Fruit fly (Drosophila melanogaster) whole organism, embryonic: Measurements from ENCODE around the gene CG32568.

ENCODE experiments used
- Ada2b ChIP-seq: fragments of 200-800 bp; sonication (Bioruptor generic); IDR thresholded peaks from 2 replicates; pipeline ENCODE4 v1.3.6; 2022; ENCODE audit warnings: missing biosample characterization, missing genetic modification characterization
- B-H1 ChIP-seq: fragments of 200-800 bp; sonication (Bioruptor generic); IDR thresholded peaks from 3 replicates; pipeline ENCODE4 v1.3.6; 2022; ENCODE audit warnings: missing biosample characterization, missing genetic modification characterization
- CG11247 ChIP-seq: fragments of 200-800 bp; sonication (Bioruptor generic); IDR thresholded peaks from 2 replicates; pipeline ENCODE4 v1.3.6; 2022; ENCODE audit warnings: missing biosample characterization, missing genetic modification characterization
- CG1233 ChIP-seq: fragments of 200-800 bp; sonication (Bioruptor generic); optimal IDR thresholded peaks from 4 replicates; lab custom pipeline; 2018; ENCODE audit warnings: missing biosample characterization, mild to moderate bottlenecking, missing genetic modification characterization
- CG13296 ChIP-seq: fragments of 200-800 bp; sonication (Bioruptor generic); optimal IDR thresholded peaks from 3 replicates; lab custom pipeline; 2018; ENCODE audit warnings: missing biosample characterization, mild to moderate bottlenecking, missing genetic modification characterization
- CG14050 ChIP-seq: fragments of 200-800 bp; sonication (Bioruptor generic); IDR thresholded peaks from 3 replicates; pipeline ENCODE4 v1.3.6; 2022; ENCODE audit warnings: missing biosample characterization, missing genetic modification characterization
- CG14441 ChIP-seq: fragments of 200-800 bp; sonication (Bioruptor generic); IDR thresholded peaks from 2 replicates; pipeline ENCODE4 v1.3.6; 2022; ENCODE audit warnings: missing biosample characterization, missing genetic modification characterization
- CG1602 ChIP-seq: fragments of 200-800 bp; sonication (Bioruptor generic); optimal IDR thresholded peaks from 3 replicates; lab custom pipeline; 2016; ENCODE audit warnings: missing biosample characterization, missing genetic modification characterization
- CG18011 ChIP-seq: fragments of 200-800 bp; sonication (Bioruptor generic); optimal IDR thresholded peaks from 2 replicates; lab custom pipeline; 2017; ENCODE audit warnings: missing biosample characterization, missing genetic modification characterization, mild to moderate bottlenecking, moderate library complexity, missing genotype
- CG34224 ChIP-seq: fragments of 200-800 bp; sonication (Bioruptor generic); IDR thresholded peaks from 3 replicates; pipeline ENCODE4 v1.3.6; 2022; ENCODE audit warnings: missing biosample characterization, missing genetic modification characterization; ENCODE audit not compliant: partially characterized antibody
- CG3838 ChIP-seq: fragments of 200-800 bp; sonication (Bioruptor generic); optimal IDR thresholded peaks from 3 replicates; lab custom pipeline; 2016; ENCODE audit warnings: missing biosample characterization, missing genetic modification characterization
- CG4424 ChIP-seq: fragments of 200-800 bp; sonication (Bioruptor generic); optimal IDR thresholded peaks from 3 replicates; lab custom pipeline; 2016; ENCODE audit warnings: missing biosample characterization, missing genetic modification characterization
- CG4730 ChIP-seq: fragments of 200-800 bp; sonication (Bioruptor generic); IDR thresholded peaks from 2 replicates; pipeline ENCODE4 v1.3.6; 2022; ENCODE audit warnings: missing biosample characterization, missing genetic modification characterization
- CG5245 ChIP-seq: fragments of 200-800 bp; sonication (Bioruptor generic); optimal IDR thresholded peaks from 3 replicates; lab custom pipeline; 2016; ENCODE audit warnings: missing biosample characterization, missing genetic modification characterization
- CG6765 ChIP-seq: fragments of 200-800 bp; sonication (Bioruptor generic); optimal IDR thresholded peaks from 3 replicates; lab custom pipeline; 2017; ENCODE audit warnings: missing biosample characterization, mild to moderate bottlenecking, missing genetic modification characterization
- CG6813 ChIP-seq: fragments of 200-800 bp; sonication (Bioruptor generic); optimal IDR thresholded peaks from 2 replicates; lab custom pipeline; 2017; ENCODE audit warnings: missing biosample characterization, missing genetic modification characterization, mild to moderate bottlenecking, moderate library complexity, missing genetic modification reagents
- CG7271 ChIP-seq: fragments of 200-800 bp; sonication (Bioruptor generic); optimal IDR thresholded peaks from 2 replicates; lab custom pipeline; 2018; ENCODE audit warnings: missing biosample characterization, mild to moderate bottlenecking, missing genetic modification characterization, moderate library complexity
- CG7963 ChIP-seq: fragments of 200-800 bp; sonication (Bioruptor generic); IDR thresholded peaks from 3 replicates; pipeline ENCODE4 v1.3.6; 2022; ENCODE audit warnings: missing biosample characterization, missing genetic modification characterization; ENCODE audit not compliant: partially characterized antibody
- CG9609 ChIP-seq: fragments of 200-800 bp; sonication (Bioruptor generic); optimal IDR thresholded peaks from 3 replicates; lab custom pipeline; 2016; ENCODE audit warnings: missing biosample characterization, missing genetic modification characterization
- CrebB ChIP-seq: fragments of 200-800 bp; sonication (Bioruptor generic); optimal IDR thresholded peaks from 3 replicates; lab custom pipeline; 2018; ENCODE audit warnings: missing biosample characterization, mild to moderate bottlenecking, missing genetic modification characterization
- Dek ChIP-seq: fragments of 200-800 bp; sonication (Bioruptor generic); optimal IDR thresholded peaks from 3 replicates; lab custom pipeline; 2019; ENCODE audit warnings: missing biosample characterization, mild to moderate bottlenecking, missing genetic modification characterization, moderate library complexity
- Doc3 ChIP-seq: fragments of 200-800 bp; sonication (Bioruptor generic); IDR thresholded peaks from 3 replicates; pipeline ENCODE4 v1.3.6; 2022; ENCODE audit warnings: missing biosample characterization, missing genetic modification characterization; ENCODE audit not compliant: partially characterized antibody
- HmgD ChIP-seq: fragments of 200-800 bp; sonication (Bioruptor generic); optimal IDR thresholded peaks from 3 replicates; lab custom pipeline; 2016; ENCODE audit warnings: missing biosample characterization, missing genetic modification characterization
- Hr39 ChIP-seq: fragments of >200 bp; optimal IDR thresholded peaks from 2 replicates; lab custom pipeline; 2017
- Hsf ChIP-seq: fragments of 200-800 bp; sonication (Bioruptor generic); optimal IDR thresholded peaks from 3 replicates; lab custom pipeline; 2016; ENCODE audit warnings: missing biosample characterization, missing genetic modification characterization
- Lhr ChIP-seq: fragments of 200-800 bp; sonication (Bioruptor generic); optimal IDR thresholded peaks from 3 replicates; lab custom pipeline; 2017; ENCODE audit warnings: mild to moderate bottlenecking, missing biosample characterization, missing genetic modification reagents, missing genetic modification characterization
- Mes4 ChIP-seq: fragments of 200-800 bp; sonication (Bioruptor generic); optimal IDR thresholded peaks from 2 replicates; lab custom pipeline; 2016; ENCODE audit warnings: missing biosample characterization, missing genetic modification characterization
- Myb ChIP-seq: fragments of 200-800 bp; sonication (Bioruptor generic); optimal IDR thresholded peaks from 2 replicates; lab custom pipeline; 2016; ENCODE audit warnings: missing biosample characterization, missing genetic modification characterization
- Neu2 ChIP-seq: fragments of 200-800 bp; sonication (Bioruptor generic); optimal IDR thresholded peaks from 3 replicates; lab custom pipeline; 2016; ENCODE audit warnings: missing biosample characterization, missing genetic modification characterization, borderline replicate concordance
- Oli ChIP-seq: fragments of 200-800 bp; sonication (Bioruptor generic); optimal IDR thresholded peaks from 2 replicates; lab custom pipeline; 2018; ENCODE audit warnings: missing biosample characterization, mild to moderate bottlenecking, missing genetic modification characterization, moderate library complexity
- Sox100B ChIP-seq: fragments of 200-800 bp; sonication (Bioruptor generic); optimal IDR thresholded peaks from 3 replicates; lab custom pipeline; 2018; ENCODE audit warnings: missing biosample characterization, mild to moderate bottlenecking, missing genetic modification characterization
- br ChIP-seq: fragments of >200 bp; optimal IDR thresholded peaks from 2 replicates; lab custom pipeline; 2017
- cad ChIP-seq: fragments of >200 bp; optimal IDR thresholded peaks from 2 replicates; lab custom pipeline; 2017; ENCODE audit warnings: missing biosample characterization, missing genetic modification characterization
- croc ChIP-seq: fragments of 200-800 bp; sonication (Bioruptor generic); conservative IDR thresholded peaks from 3 replicates; pipeline ENCODE4 v1.3.6; 2022; ENCODE audit warnings: missing biosample characterization, missing genetic modification characterization
- dpn ChIP-seq, 2 experiments: fragments of 200-800 bp; sonication (Bioruptor generic); optimal IDR thresholded peaks; 3 replicates each; lab custom pipeline; 2016; ENCODE audit warnings: missing biosample characterization in 2 of 2, missing genetic modification characterization in 2 of 2
- ems ChIP-seq: fragments of 200-800 bp; sonication (Bioruptor generic); optimal IDR thresholded peaks from 3 replicates; lab custom pipeline; 2016; ENCODE audit warnings: missing biosample characterization, missing genetic modification characterization
- exex ChIP-seq: fragments of 200-800 bp; sonication (Bioruptor generic); optimal IDR thresholded peaks from 4 replicates; lab custom pipeline; 2018; ENCODE audit warnings: missing biosample characterization, mild to moderate bottlenecking, missing genetic modification characterization, moderate library complexity
- fd96Cb ChIP-seq: fragments of 200-800 bp; sonication (Bioruptor generic); optimal IDR thresholded peaks from 2 replicates; lab custom pipeline; 2018; ENCODE audit warnings: missing biosample characterization, mild to moderate bottlenecking, missing genetic modification characterization, moderate library complexity
- gsb-n ChIP-seq: fragments of 200-800 bp; sonication (Bioruptor generic); optimal IDR thresholded peaks from 3 replicates; lab custom pipeline; 2018; ENCODE audit warnings: missing biosample characterization, mild to moderate bottlenecking, missing genetic modification characterization
- jing ChIP-seq: fragments of 200-800 bp; sonication (Bioruptor generic); optimal IDR thresholded peaks from 2 replicates; lab custom pipeline; 2018; ENCODE audit warnings: missing biosample characterization, mild to moderate bottlenecking, missing genetic modification characterization
- maf-S ChIP-seq: fragments of 200-800 bp; sonication (Bioruptor generic); optimal IDR thresholded peaks from 2 replicates; lab custom pipeline; 2016; ENCODE audit warnings: missing biosample characterization, missing genetic modification characterization
- mam ChIP-seq: fragments of 200-800 bp; sonication (Bioruptor generic); optimal IDR thresholded peaks from 3 replicates; lab custom pipeline; 2016; ENCODE audit warnings: missing biosample characterization, missing genetic modification characterization
- peb ChIP-seq: fragments of 200-800 bp; sonication (Bioruptor generic); IDR thresholded peaks from 2 replicates; pipeline ENCODE4 v1.3.6; 2022; ENCODE audit warnings: missing biosample characterization, missing genetic modification characterization
- pfk ChIP-seq: fragments of 200-800 bp; sonication (Bioruptor generic); optimal IDR thresholded peaks from 2 replicates; lab custom pipeline; 2018; ENCODE audit warnings: missing biosample characterization, mild to moderate bottlenecking, missing genetic modification characterization, moderate library complexity
- pum ChIP-seq: fragments of 200-800 bp; sonication (Bioruptor generic); optimal IDR thresholded peaks from 2 replicates; lab custom pipeline; 2016; ENCODE audit warnings: missing biosample characterization, missing genetic modification characterization
- repo ChIP-seq: fragments of 200-800 bp; sonication (Bioruptor generic); optimal IDR thresholded peaks from 2 replicates; lab custom pipeline; 2016; ENCODE audit warnings: missing biosample characterization, missing genetic modification characterization
- ro ChIP-seq: fragments of 200-800 bp; sonication (Bioruptor generic); IDR thresholded peaks from 2 replicates; pipeline ENCODE4 v1.3.6; 2022; ENCODE audit warnings: missing biosample characterization, missing genetic modification characterization
- tgo ChIP-seq: fragments of 200-800 bp; sonication (Bioruptor generic); IDR thresholded peaks from 3 replicates; pipeline ENCODE4 v1.3.6; 2022; ENCODE audit warnings: missing biosample characterization, missing genetic modification characterization
- unpg ChIP-seq: fragments of 200-800 bp; sonication (Bioruptor generic); optimal IDR thresholded peaks from 3 replicates; lab custom pipeline; 2018; ENCODE audit warnings: missing biosample characterization, mild to moderate bottlenecking, missing genetic modification characterization, moderate library complexity
- wek ChIP-seq: fragments of 200-800 bp; sonication (Bioruptor generic); optimal IDR thresholded peaks from 3 replicates; lab custom pipeline; 2018; ENCODE audit warnings: missing biosample characterization, mild to moderate bottlenecking, missing genetic modification characterization, moderate library complexity
- z ChIP-seq: fragments of 200-800 bp; sonication (Bioruptor generic); IDR thresholded peaks from 3 replicates; pipeline ENCODE4 v1.3.6; 2022; ENCODE audit warnings: missing biosample characterization, missing genetic modification characterization
- zf30C ChIP-seq: fragments of 200-800 bp; sonication (Bioruptor generic); optimal IDR thresholded peaks from 3 replicates; lab custom pipeline; 2018; ENCODE audit warnings: missing biosample characterization, mild to moderate bottlenecking, missing genetic modification characterization

CG32568 gene

DNA sequence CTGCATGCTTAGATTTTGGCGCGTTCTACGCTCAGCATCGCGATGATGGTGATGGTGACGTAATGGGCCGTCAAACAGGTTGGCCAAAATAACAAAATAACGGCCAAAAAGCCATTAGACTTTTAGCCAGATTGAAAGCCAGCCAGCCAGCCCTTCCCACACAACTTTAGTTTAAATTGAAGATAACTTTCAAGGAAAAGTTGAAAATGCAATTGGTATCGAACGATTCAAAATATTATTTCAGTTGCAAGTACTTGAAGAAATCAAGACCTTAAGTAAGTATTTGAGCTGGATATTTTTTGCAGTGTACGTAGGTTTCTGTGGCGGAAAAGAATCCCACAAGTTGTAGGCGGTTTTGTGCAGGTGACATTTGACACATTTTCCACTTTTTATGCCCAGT, 40.3 kb downstream of the CG32568 start (continued):
- no peak for TF ChIP-seq exex (tag; lab: Kevin White, UChicago)
- TF ChIP-seq CG5245 (GFP tag; lab: Kevin White, UChicago): no peak
- no peak for TF ChIP-seq Mes4
- peak; percentile 0 for TF ChIP-seq Hsf (GFP tag; lab: Kevin White, UChicago)
- TF ChIP-seq cad (GFP tag; lab: Kevin White, UChicago): no peak
- TF ChIP-seq wek (GFP tag; lab: Kevin White, UChicago): no peak
- no peak for TF ChIP-seq croc (GFP tag; lab: Robert Waterston, UW)
- TF ChIP-seq br (lab: Kevin White, UChicago): no peak
- TF ChIP-seq peb (GFP tag; lab: Robert Waterston, UW): no peak
- TF ChIP-seq z (GFP tag; lab: Robert Waterston, UW): no peak
- TF ChIP-seq CG13296 (GFP tag; lab: Kevin White, UChicago): no peak
- TF ChIP-seq unpg: peak; percentile 53
- peak; percentile 36 for TF ChIP-seq maf-S (GFP tag; lab: Kevin White, UChicago)
- no peak for TF ChIP-seq Sox100B (GFP tag; lab: Kevin White, UChicago)
- no peak for TF ChIP-seq Hr39
- TF ChIP-seq CG14441 (GFP tag; lab: Robert Waterston, UW): 0 out of 2 replicates have a peak, but pooled peaks have one; percentile 8
- no peak for TF ChIP-seq CG4730 (GFP tag; lab: Robert Waterston, UW)
- no peak for TF ChIP-seq jing (GFP tag; lab: Kevin White, UChicago)
- TF ChIP-seq zf30C (GFP tag; lab: Kevin White, UChicago): no peak
- TF ChIP-seq CG1233 (GFP tag; lab: Kevin White, UChicago): no peak
- peak; percentile 81 for TF ChIP-seq CG9609 (GFP tag; lab: Kevin White, UChicago)
- no peak for TF ChIP-seq ro
- no peak for TF ChIP-seq CG6765 (GFP tag; lab: Kevin White, UChicago)
- TF ChIP-seq CG18011 (GFP tag; lab: Kevin White, UChicago): no peak
- no peak for TF ChIP-seq pfk
- no peak for TF ChIP-seq CG7963 (GFP tag; lab: Robert Waterston, UW)
- TF ChIP-seq gsb-n: no peak
- TF ChIP-seq tgo (GFP tag; lab: Robert Waterston, UW): no peak
- TF ChIP-seq B-H1 (GFP tag; lab: Robert Waterston, UW): no peak
- no peak for TF ChIP-seq pum (GFP tag; lab: Kevin White, UChicago)
- TF ChIP-seq CrebB (tag; lab: Kevin White, UChicago): no peak
- no peak for TF ChIP-seq CG34224 (GFP tag; lab: Robert Waterston, UW)
- TF ChIP-seq repo (GFP tag; lab: Kevin White, UChicago): no peak
- no peak for TF ChIP-seq Dek
- TF ChIP-seq Doc3 (GFP tag; lab: Robert Waterston, UW): no peak
- peak; percentile 34 for TF ChIP-seq mam
- TF ChIP-seq CG11247 (GFP tag; lab: Robert Waterston, UW): no peak
- peak in 1 of 2 experiments; percentile 22 for TF ChIP-seq dpn (GFP tag; optimal IDR thresholded peaks at IDR 0.05; lab: Kevin White, UChicago)
- no peak for TF ChIP-seq Lhr
- TF ChIP-seq HmgD (GFP tag; lab: Kevin White, UChicago): no peak
- peak; percentile 22 for TF ChIP-seq Myb (GFP tag; lab: Kevin White, UChicago)
- no peak for TF ChIP-seq fd96Cb (tag; lab: Kevin White, UChicago)
- TF ChIP-seq CG3838 (GFP tag; lab: Kevin White, UChicago): no peak
- TF ChIP-seq Neu2: no peak
- no peak for TF ChIP-seq CG7271 (tag; lab: Kevin White, UChicago)
- TF ChIP-seq Ada2b (GFP tag; lab: Robert Waterston, UW): no peak; the same call in 1 of the 2 replicates
- no peak for TF ChIP-seq CG6813 (GFP tag; lab: Kevin White, UChicago)
- no peak for TF ChIP-seq ems
- peak; percentile 8 for TF ChIP-seq Oli
- no peak for TF ChIP-seq CG4424 (GFP tag; lab: Kevin White, UChicago)
- TF ChIP-seq CG14050 (GFP tag; lab: Robert Waterston, UW): no peak
- peak; percentile 0 for TF ChIP-seq CG1602 (GFP tag; lab: Kevin White, UChicago)
